Worm (Caenorhabditis elegans) whole organism, L3 larva: ENCODE measurements around the gene W04B5.3.
A peak's percentile ranks its signal among the peaks of the same experiment; 100 is the strongest.
"Not testable (repeated sequence)": the region's sequence is repeated elsewhere in the genome, so short reads cannot be mapped to it uniquely, and the experiment has no call there.

Experiments used
- R02D3.7 ChIP-seq: fragments of 150-350 bp; optimal IDR thresholded peaks from 2 replicates; lab custom pipeline; 2014; ENCODE audit warnings: missing biosample characterization, missing genetic modification characterization
- ZK546.5 ChIP-seq: sonication (generic microtip); optimal IDR thresholded peaks from 2 replicates; lab custom pipeline; 2017; ENCODE audit warnings: missing biosample characterization, missing genetic modification characterization
- aly-2 ChIP-seq: fragments of 150-350 bp; optimal IDR thresholded peaks from 2 replicates; lab custom pipeline; 2014; ENCODE audit warnings: missing biosample characterization, missing genetic modification characterization
- ama-1 ChIP-seq: fragments of 150-350 bp; optimal IDR thresholded peaks from 2 replicates; lab custom pipeline; 2018
- ceh-28 ChIP-seq: fragments of 150-350 bp; optimal IDR thresholded peaks from 2 replicates; lab custom pipeline; 2014; ENCODE audit warnings: missing biosample characterization, missing genetic modification reagents, missing genetic modification characterization
- ceh-82 ChIP-seq: fragments of 150-350 bp; optimal IDR thresholded peaks from 2 replicates; lab custom pipeline; 2014; ENCODE audit warnings: missing biosample characterization, missing genetic modification characterization
- daf-12 ChIP-seq: fragments of 150-350 bp; optimal IDR thresholded peaks from 2 replicates; lab custom pipeline; 2014; ENCODE audit warnings: missing biosample characterization, missing genetic modification reagents, missing genetic modification characterization
- egl-27 ChIP-seq: sonication (generic microtip); optimal IDR thresholded peaks from 4 replicates; lab custom pipeline; 2017; ENCODE audit warnings: missing biosample characterization, missing genetic modification reagents, missing genetic modification characterization
- egl-5 ChIP-seq: fragments of 150-350 bp; optimal IDR thresholded peaks from 2 replicates; lab custom pipeline; 2017; ENCODE audit warnings: missing biosample characterization, missing genetic modification reagents, missing genetic modification characterization, inconsistent platforms
- elt-2 ChIP-seq: sonication (generic microtip); optimal IDR thresholded peaks from 2 replicates; lab custom pipeline; 2016; ENCODE audit warnings: missing genetic modification reagents, mild to moderate bottlenecking, missing genetic modification characterization, missing compliant biosample characterization
- elt-3 ChIP-seq, 3 experiments: fragments of 150-350 bp in 1 of 3; sonication (generic microtip) in 2 of 3; optimal IDR thresholded peaks; 2 replicates in 2 of 3; 4 replicates in 1 of 3; lab custom pipeline; 2014 to 2017; ENCODE audit warnings: missing biosample characterization in 3 of 3, missing genetic modification characterization in 3 of 3
- eor-1 ChIP-seq, 2 experiments: fragments of 150-350 bp; optimal IDR thresholded peaks; 2 replicates each; lab custom pipeline; 2014 to 2018; ENCODE audit warnings: missing biosample characterization in 2 of 2, missing genetic modification characterization in 2 of 2
- fkh-2 ChIP-seq: fragments of 150-350 bp; optimal IDR thresholded peaks from 2 replicates; lab custom pipeline; 2014; ENCODE audit warnings: missing biosample characterization, missing genetic modification reagents, missing genetic modification characterization
- jun-1 ChIP-seq: fragments of 150-350 bp; optimal IDR thresholded peaks from 2 replicates; lab custom pipeline; 2014; ENCODE audit warnings: missing biosample characterization, missing genetic modification reagents, missing genetic modification characterization
- lin-15B ChIP-seq: fragments of 150-350 bp; optimal IDR thresholded peaks from 2 replicates; lab custom pipeline; 2014; ENCODE audit warnings: missing biosample characterization, missing genetic modification characterization
- lin-39 ChIP-seq: fragments of 150-350 bp; optimal IDR thresholded peaks from 2 replicates; lab custom pipeline; 2018; ENCODE audit warnings: missing biosample characterization, missing genetic modification reagents, missing genetic modification characterization
- lsy-12 ChIP-seq: sonication (generic microtip); optimal IDR thresholded peaks from 2 replicates; lab custom pipeline; 2016; ENCODE audit warnings: mild to moderate bottlenecking, missing genetic modification characterization, missing compliant biosample characterization
- mml-1 ChIP-seq: fragments of 150-350 bp; sonication (generic microtip); optimal IDR thresholded peaks from 3 replicates; lab custom pipeline; 2014; ENCODE audit warnings: missing biosample characterization, missing genetic modification characterization
- nfya-1 ChIP-seq: sonication (generic microtip); optimal IDR thresholded peaks from 2 replicates; lab custom pipeline; 2017; ENCODE audit warnings: missing genetic modification characterization, mild to moderate bottlenecking, missing compliant biosample characterization, antibody characterized with exemption, moderate library complexity; ENCODE audit not compliant: insufficient read depth
- nhr-11 ChIP-seq: fragments of 150-350 bp; optimal IDR thresholded peaks from 2 replicates; lab custom pipeline; 2014; ENCODE audit warnings: missing biosample characterization, missing genetic modification characterization
- nhr-25 ChIP-seq: sonication (generic microtip); optimal IDR thresholded peaks from 2 replicates; lab custom pipeline; 2017; ENCODE audit warnings: missing biosample characterization, missing genetic modification characterization
- nhr-28 ChIP-seq: fragments of 150-350 bp; optimal IDR thresholded peaks from 2 replicates; lab custom pipeline; 2014; ENCODE audit warnings: missing biosample characterization, missing genetic modification characterization
- nhr-67 ChIP-seq: fragments of 150-350 bp; optimal IDR thresholded peaks from 2 replicates; lab custom pipeline; 2014; ENCODE audit warnings: missing biosample characterization, missing genetic modification characterization
- nhr-77 ChIP-seq: fragments of 150-350 bp; optimal IDR thresholded peaks from 2 replicates; lab custom pipeline; 2014; ENCODE audit warnings: missing biosample characterization, missing genetic modification characterization
- pha-4 ChIP-seq: fragments of 150-350 bp; optimal IDR thresholded peaks from 2 replicates; lab custom pipeline; 2014; ENCODE audit warnings: missing biosample characterization, missing genetic modification reagents, missing genetic modification characterization
- pqm-1 ChIP-seq: fragments of 150-350 bp; optimal IDR thresholded peaks from 2 replicates; lab custom pipeline; 2017; ENCODE audit warnings: missing biosample characterization, missing genetic modification characterization, inconsistent platforms
- sea-2 ChIP-seq: fragments of 150-350 bp; sonication (generic microtip); optimal IDR thresholded peaks from 4 replicates; lab custom pipeline; 2014; ENCODE audit warnings: missing biosample characterization, missing genetic modification reagents, missing genetic modification characterization
- snpc-4 ChIP-seq: fragments of 150-350 bp; optimal IDR thresholded peaks from 2 replicates; lab custom pipeline; 2014; ENCODE audit warnings: missing biosample characterization, missing genetic modification characterization
- tbx-2 ChIP-seq: sonication (generic microtip); optimal IDR thresholded peaks from 2 replicates; lab custom pipeline; 2016; ENCODE audit warnings: mild to moderate bottlenecking, missing genetic modification characterization, missing compliant biosample characterization
- unc-39 ChIP-seq: sonication (generic microtip); optimal IDR thresholded peaks from 4 replicates; lab custom pipeline; 2017; ENCODE audit warnings: missing biosample characterization, missing genetic modification characterization
- unc-62 ChIP-seq: fragments of 150-350 bp; sonication (generic microtip); optimal IDR thresholded peaks from 4 replicates; lab custom pipeline; 2014; ENCODE audit warnings: missing biosample characterization, missing genetic modification reagents, missing genetic modification characterization
- zag-1 ChIP-seq: fragments of 150-350 bp; optimal IDR thresholded peaks from 2 replicates; lab custom pipeline; 2014; ENCODE audit warnings: missing biosample characterization, missing genetic modification characterization

Gene W04B5.3

DNA sequence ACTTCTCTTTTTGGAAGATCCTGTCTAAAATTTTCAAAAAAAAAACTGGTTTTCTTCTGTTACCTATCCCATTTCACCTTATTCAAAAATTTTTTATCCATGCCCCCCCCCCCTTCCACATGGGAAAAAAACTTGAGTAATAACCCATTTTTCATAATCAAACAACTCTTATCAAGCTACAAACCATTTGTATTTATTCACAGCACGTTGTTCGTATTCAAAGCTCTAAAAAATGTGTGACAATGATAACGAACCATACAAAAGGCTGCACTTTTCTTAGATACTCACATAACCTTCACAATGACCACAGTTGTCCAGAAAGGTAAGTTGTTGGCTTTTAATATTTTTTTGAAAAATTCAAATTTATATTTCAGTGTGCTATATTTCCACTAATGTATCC, 17.5 kb downstream of the W04B5.3 start, which contains the start of gene E02H9.6:
Gene E02H9.6 (plus strand): TSS at position 301 of the 400 bp plus-strand sequence.
- TF ChIP-seq tbx-2 (tag; lab: Kevin White, UChicago); snpc-4 (tag; lab: Kevin White, UChicago); nhr-28: not testable (repeated sequence)

DNA sequence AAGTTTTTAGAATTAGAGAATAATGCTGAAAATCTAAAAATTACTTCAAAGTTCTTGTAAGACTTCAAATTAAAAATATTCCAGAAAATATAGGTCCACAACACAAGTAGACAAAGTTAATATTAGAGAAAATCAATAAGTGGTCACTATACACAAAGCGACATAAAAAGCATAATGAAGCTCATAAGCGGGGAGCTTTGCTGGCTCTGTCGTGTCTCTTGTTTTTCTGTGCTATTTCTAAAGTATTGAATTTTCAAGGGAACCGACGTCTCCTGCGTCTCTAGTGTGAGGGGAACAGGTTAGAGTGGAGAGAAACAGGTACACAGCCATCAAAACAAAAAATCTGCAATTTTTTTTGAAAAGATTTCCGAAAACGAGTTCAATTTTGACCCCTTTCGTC, 20.2 kb downstream of the W04B5.3 start, which contains the start of gene E02H9.13:
Gene E02H9.13 (minus strand): TSS at position 199 of the 400 bp plus-strand sequence.
- TF ChIP-seq eor-1 (tag; optimal IDR thresholded peaks at IDR 0.05; lab: Kevin White, UChicago) (no peak), ama-1 (lab: Kevin White, UChicago) (no peak), elt-3 (tag; optimal IDR thresholded peaks at IDR 0.05; lab: Kevin White, UChicago) (no peak), nfya-1 (tag; lab: Kevin White, UChicago) (no peak), pqm-1 (tag; lab: Kevin White, UChicago) (no peak), sea-2 (no peak), egl-27 (tag; lab: Kevin White, UChicago) (no peak), snpc-4 (tag; lab: Kevin White, UChicago) (no peak), nhr-25 (no peak), ceh-28 (tag; lab: Kevin White, UChicago) (no peak), pha-4 (no peak), lsy-12 (tag; lab: Kevin White, UChicago) (no peak), ZK546.5 (tag; lab: Kevin White, UChicago) (no peak), nhr-67 (tag; lab: Kevin White, UChicago) (no peak), nhr-11 (tag; lab: Kevin White, UChicago) (no peak), unc-62 (no peak), ceh-82 (tag; lab: Kevin White, UChicago) (no peak), tbx-2 (tag; lab: Kevin White, UChicago) (no peak), mml-1 (tag; lab: Kevin White, UChicago) (no peak)

DNA sequence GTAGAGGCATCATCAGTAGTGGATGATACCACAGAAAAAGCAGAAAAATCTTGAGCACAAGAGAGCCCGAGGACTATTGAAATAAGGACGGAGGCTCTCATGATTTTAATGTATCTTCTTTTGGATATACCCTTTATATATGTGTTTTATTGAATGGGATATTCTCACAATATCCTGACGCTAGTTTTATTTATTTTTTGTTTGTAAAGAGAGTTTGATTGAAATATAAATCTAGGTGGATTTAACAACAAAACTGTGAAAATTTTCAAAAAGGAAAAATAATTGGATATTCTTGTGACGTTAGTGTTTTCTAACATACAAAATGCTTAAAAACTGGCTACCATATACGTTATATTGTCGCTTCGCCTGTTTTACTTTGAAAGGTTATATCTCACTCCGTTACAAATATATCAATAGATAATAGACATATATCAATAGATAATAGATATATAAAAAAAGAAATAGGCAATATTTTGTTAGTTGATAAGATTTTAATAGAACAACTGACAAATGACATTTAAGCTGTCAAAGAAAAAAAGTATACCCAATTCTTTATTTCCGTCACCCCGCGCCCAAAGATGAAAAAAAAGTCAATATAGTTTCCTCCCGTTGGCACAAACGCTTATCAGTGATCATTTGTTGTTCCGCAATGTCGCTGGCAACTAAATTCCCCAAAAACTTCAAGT, 27.4 kb downstream of the W04B5.3 start, which contains the start of the genes E02H9.7 and klo-2:
Gene E02H9.7 (minus strand): TSS at position 101 of the 686 bp plus-strand sequence.
Gene klo-2 (plus strand): TSS at position 636 of the 686 bp plus-strand sequence.
- TF ChIP-seq daf-12 (tag; lab: Kevin White, UChicago) (no peak), elt-2 (tag; lab: Kevin White, UChicago) (peak; percentile 30)

DNA sequence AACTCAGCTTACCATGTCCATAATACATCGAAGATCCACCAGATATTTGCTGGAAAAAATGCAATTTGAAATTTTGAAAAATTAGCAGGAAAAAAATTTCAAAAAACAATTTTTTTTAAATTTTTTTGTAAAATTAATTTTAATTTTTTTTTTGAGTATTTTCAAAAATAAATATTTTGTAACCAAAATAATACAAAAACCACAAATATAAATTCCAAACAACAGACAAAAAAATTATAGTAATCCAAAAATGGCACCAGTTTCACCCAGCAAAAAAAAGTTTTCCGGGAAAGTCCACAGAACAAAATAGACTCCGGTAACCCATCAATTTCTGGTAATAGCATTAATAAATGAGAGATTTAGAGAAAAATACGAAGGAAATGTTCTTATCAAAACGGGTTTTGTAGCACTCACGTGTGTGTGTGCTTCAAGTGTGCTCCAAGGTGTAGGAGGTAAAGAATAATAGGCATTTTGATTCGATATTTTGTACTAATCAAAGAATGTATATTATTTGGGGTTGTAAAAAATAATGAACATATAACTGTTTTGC, 36.5 kb downstream of the W04B5.3 start, which contains the start of gene nhr-121:
Gene nhr-121 (minus strand): TSS at position 51 of the 550 bp plus-strand sequence.
- TF ChIP-seq nhr-11 (tag; lab: Kevin White, UChicago) (no peak), pqm-1 (tag; lab: Kevin White, UChicago) (peak; percentile 97), pha-4 (peak; percentile 39), unc-39 (tag; lab: Kevin White, UChicago) (no peak), elt-2 (tag; lab: Kevin White, UChicago) (peak; percentile 82), fkh-2 (tag; lab: Kevin White, UChicago) (no peak), jun-1 (peak; percentile 21)

- TF ChIP-seq elt-2 (tag; lab: Kevin White, UChicago) = peak; percentile 8
These were observed 40.4 kb downstream of the W04B5.3 start, which contains the start of gene E02H9.3 for ce11 chrIII:2458742-2459141. E02H9.3 (plus strand) TSS chrIII:2459042.

ce11 chrIII:2468202-2468601, 49.9 kb downstream of the W04B5.3 start, which contains the start of the genes E02H9.9 and E02H9.1:
E02H9.9 (minus strand) TSS chrIII:2468302.
E02H9.1 (plus strand) TSS chrIII:2468486.
- no peak for TF ChIP-seq pha-4
- TF ChIP-seq nhr-77 (tag; lab: Kevin White, UChicago) = no peak
- no peak for TF ChIP-seq egl-5
- no peak for TF ChIP-seq unc-39 (tag; lab: Kevin White, UChicago)
- TF ChIP-seq lin-15B (tag; lab: Kevin White, UChicago) = no peak
- no peak for TF ChIP-seq nhr-67 (tag; lab: Kevin White, UChicago)
- TF ChIP-seq unc-62 = no peak
- no peak for TF ChIP-seq R02D3.7 (tag; lab: Kevin White, UChicago)
- TF ChIP-seq ZK546.5 (tag; lab: Kevin White, UChicago) = no peak
- TF ChIP-seq zag-1 (tag; lab: Kevin White, UChicago) = no peak
- no peak for TF ChIP-seq tbx-2 (tag; lab: Kevin White, UChicago)
- no peak for TF ChIP-seq ama-1 (lab: Kevin White, UChicago)
- no peak for TF ChIP-seq fkh-2 (tag; lab: Kevin White, UChicago)
- no peak for TF ChIP-seq aly-2
- no peak for TF ChIP-seq lin-39
